Fruit fly (Drosophila melanogaster) whole organism: Measurements from ENCODE around the gene KP78a.

Experiments used
- CG8478 ChIP-seq: fragments of >200 bp; optimal IDR thresholded peaks from 2 replicates; lab custom pipeline; 2018; ENCODE audit warnings: inconsistent platforms
- Dll ChIP-seq: fragments of >200 bp; optimal IDR thresholded peaks from 2 replicates; lab custom pipeline; 2017
- EcR ChIP-seq, 2 experiments: fragments of >200 bp; optimal IDR thresholded peaks; 2 replicates each; lab custom pipeline; 2017; ENCODE audit warnings: missing biosample characterization in 2 of 2, missing genetic modification characterization in 2 of 2, missing genetic modification reagents in 2 of 2
- pan ChIP-seq: fragments of >200 bp; optimal IDR thresholded peaks from 2 replicates; lab custom pipeline; 2017
- psq ChIP-seq: fragments of >200 bp; optimal IDR thresholded peaks from 2 replicates; lab custom pipeline; 2017
- usp ChIP-seq: fragments of >200 bp; optimal IDR thresholded peaks from 2 replicates; lab custom pipeline; 2017; ENCODE audit warnings: missing biosample characterization, missing genetic modification characterization, mixed read lengths

KP78a gene

DNA sequence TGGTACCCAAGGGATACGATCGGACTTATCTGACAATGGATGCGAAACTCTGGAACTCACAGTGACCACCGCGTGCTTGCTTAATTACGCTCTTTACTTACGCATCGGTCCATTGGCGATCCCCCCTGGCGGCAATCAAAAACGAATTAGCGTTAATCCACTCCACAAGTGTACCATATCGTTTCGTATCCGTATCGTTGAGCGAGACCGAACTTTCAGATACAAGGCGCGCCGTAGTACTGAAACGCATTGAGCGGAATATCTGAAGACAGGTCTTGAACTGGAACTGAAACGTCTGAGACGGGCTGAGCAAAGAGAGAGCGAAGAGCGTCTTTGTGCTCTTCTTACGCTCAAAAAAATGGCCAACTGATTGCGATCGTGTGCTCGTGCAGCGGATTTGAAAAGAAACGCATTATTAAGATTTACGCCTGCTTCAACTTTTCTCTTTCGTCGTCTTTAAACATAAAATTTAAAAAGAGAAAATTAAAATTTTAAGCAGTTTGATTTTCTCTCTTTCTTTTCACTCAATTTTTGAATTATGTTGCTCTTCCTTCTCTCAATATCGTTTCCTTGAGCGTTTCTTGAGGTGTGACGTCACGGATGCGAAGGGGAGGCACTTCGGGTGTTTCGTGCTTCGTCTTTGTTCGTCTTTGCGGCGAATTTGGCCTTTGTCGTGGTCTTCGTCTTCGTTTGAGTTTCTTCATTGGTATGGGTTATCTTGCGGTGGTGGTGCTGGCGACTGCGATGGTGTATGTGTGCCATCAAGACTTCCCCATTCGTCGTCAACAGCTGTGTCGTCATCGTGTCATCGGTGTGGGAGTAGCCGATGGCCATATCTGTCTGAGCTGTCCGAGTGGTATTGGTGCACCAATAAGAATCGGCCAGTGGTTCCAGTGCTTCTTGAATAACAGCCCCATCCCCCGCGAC is at the start of gene KP78a, which contains the start of gene KP78b:
Gene KP78a (minus strand): TSS at position 220 of the 927 bp plus-strand sequence.
Gene KP78b (minus strand): TSS at position 220 of the 927 bp plus-strand sequence.
- TF ChIP-seq pan (lab: Kevin White, UChicago): no peak
- no peak for TF ChIP-seq EcR (GFP tag; optimal IDR thresholded peaks at IDR 0.05; lab: Kevin White, UChicago)
- no peak for TF ChIP-seq Dll (lab: Kevin White, UChicago)
- TF ChIP-seq CG8478 (lab: Kevin White, UChicago): peak; percentile 18
- no peak for TF ChIP-seq usp
- TF ChIP-seq psq: no peak

DNA sequence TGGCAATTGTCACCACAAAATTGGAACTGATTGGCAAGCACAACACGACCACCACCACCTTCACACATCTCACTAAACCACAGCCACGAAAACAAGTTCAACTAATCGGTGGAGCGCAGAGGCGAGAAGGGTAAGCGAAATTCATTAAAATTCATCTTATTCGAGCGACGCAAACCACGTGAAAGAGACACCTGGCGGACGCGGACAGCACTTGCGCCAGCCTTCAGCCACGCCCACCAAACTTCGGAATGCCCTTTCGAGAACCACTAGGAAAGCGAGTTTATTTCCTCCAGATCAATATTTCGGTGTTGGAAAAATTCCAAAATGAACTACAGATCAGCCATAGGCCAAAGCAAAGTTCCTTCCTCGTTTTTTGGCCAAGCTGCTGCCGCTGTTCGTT is 42.6 kb upstream of the KP78a start:
- TF ChIP-seq EcR (GFP tag; optimal IDR thresholded peaks at IDR 0.05; lab: Kevin White, UChicago) (no peak), CG8478 (lab: Kevin White, UChicago) (no peak), usp (no peak), pan (lab: Kevin White, UChicago) (no peak), Dll (lab: Kevin White, UChicago) (no peak), psq (no peak)

DNA sequence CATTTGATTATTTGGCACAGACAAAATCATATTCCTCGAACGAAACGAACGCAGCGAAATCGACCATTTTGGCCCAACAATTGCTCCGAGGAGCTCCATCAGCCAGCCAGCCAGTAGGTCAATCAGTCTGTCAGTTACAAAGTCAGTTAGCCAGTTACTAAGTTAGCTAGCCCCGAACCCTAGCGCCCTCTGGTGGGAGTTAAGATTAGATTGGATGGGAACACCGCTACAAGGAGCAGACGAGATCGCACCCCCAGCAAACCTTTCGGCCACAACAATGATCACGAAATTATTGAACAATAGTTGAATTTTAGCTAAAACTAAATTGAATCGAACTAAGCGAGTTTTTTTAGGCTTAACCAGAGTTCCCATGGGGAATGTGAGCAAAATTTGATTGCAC is 41.0 kb upstream of the KP78a start:
- TF ChIP-seq CG8478 (lab: Kevin White, UChicago) (no peak), EcR (GFP tag; optimal IDR thresholded peaks at IDR 0.05; lab: Kevin White, UChicago) (no peak), Dll (lab: Kevin White, UChicago) (no peak), psq (no peak), pan (lab: Kevin White, UChicago) (no peak), usp (no peak)

DNA sequence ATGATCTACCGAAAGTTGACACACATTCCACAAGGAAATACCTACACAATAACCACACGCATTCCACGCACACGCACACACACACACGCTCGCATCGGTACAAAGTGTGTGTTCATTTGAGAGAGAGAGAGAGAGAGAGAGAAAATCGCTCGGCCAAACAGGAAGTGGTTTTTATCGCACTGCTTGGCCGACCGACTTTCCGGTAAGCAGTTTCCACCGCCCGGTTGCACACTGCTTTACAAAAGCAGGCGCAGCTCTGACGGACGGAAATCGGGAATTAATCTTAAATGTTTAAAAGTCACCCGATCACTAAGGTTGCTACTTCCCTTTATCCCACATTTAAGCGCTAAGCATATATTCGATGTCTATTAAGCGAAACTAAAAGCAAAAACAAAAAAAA is 39.9 kb upstream of the KP78a start:
- no peak for TF ChIP-seq usp
- no peak for TF ChIP-seq pan (lab: Kevin White, UChicago)
- TF ChIP-seq EcR (GFP tag; optimal IDR thresholded peaks at IDR 0.05; lab: Kevin White, UChicago): no peak
- TF ChIP-seq Dll (lab: Kevin White, UChicago): no peak
- no peak for TF ChIP-seq CG8478 (lab: Kevin White, UChicago)
- TF ChIP-seq psq: no peak

DNA sequence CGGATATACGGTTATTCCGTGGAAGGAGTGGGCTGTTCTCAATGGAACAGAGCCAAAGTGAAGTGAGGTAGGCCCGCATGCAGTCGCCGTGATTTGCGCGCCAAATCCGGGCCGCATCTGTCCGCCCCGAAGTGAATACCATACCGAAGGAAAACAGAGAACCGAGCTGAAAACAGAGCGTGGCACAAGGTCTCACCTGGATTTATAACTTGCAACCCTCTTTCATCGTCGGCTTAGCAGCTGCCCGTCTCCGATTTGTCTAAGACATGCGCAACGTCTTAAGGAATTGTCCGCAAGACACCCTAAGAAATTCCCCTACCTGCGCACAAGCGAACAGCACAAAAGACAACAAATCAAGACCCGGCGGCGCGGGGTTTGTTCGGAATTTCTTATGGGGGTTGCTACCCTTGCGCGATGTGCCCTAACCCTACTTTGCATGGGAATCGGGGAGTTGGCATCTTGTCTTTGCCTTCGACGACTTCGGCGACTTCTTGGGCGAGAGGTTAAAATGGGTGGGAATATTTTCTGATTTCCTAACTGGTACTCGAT is 25.7 kb upstream of the KP78a start:
- TF ChIP-seq usp: no peak
- TF ChIP-seq pan (lab: Kevin White, UChicago): no peak
- no peak for TF ChIP-seq Dll (lab: Kevin White, UChicago)
- no peak for TF ChIP-seq EcR (GFP tag; optimal IDR thresholded peaks at IDR 0.05; lab: Kevin White, UChicago)
- no peak for TF ChIP-seq psq
- TF ChIP-seq CG8478 (lab: Kevin White, UChicago): no peak

DNA sequence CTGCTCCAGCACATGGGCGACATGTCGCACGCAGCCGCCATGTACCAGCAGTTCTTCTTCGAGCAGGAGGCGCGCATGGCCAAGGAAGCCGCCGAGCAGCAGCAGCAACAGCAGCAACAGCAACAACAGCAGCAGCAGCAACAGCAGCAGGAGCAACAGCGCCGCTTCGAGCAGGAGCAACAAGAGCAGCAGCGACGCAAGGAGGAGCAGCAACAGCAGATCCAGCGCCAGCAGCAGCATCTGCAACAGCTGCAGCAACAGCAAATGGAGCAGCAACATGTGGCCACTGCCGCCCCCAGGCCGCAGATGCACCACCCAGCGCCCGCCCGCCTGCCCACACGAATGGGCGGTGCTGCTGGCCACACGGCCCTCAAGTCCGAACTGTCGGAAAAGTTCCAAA is 22.2 kb upstream of the KP78a start:
- no peak for TF ChIP-seq CG8478 (lab: Kevin White, UChicago)
- no peak for TF ChIP-seq Dll (lab: Kevin White, UChicago)
- no peak for TF ChIP-seq EcR (GFP tag; optimal IDR thresholded peaks at IDR 0.05; lab: Kevin White, UChicago)
- no peak for TF ChIP-seq psq
- no peak for TF ChIP-seq usp
- no peak for TF ChIP-seq pan (lab: Kevin White, UChicago)

DNA sequence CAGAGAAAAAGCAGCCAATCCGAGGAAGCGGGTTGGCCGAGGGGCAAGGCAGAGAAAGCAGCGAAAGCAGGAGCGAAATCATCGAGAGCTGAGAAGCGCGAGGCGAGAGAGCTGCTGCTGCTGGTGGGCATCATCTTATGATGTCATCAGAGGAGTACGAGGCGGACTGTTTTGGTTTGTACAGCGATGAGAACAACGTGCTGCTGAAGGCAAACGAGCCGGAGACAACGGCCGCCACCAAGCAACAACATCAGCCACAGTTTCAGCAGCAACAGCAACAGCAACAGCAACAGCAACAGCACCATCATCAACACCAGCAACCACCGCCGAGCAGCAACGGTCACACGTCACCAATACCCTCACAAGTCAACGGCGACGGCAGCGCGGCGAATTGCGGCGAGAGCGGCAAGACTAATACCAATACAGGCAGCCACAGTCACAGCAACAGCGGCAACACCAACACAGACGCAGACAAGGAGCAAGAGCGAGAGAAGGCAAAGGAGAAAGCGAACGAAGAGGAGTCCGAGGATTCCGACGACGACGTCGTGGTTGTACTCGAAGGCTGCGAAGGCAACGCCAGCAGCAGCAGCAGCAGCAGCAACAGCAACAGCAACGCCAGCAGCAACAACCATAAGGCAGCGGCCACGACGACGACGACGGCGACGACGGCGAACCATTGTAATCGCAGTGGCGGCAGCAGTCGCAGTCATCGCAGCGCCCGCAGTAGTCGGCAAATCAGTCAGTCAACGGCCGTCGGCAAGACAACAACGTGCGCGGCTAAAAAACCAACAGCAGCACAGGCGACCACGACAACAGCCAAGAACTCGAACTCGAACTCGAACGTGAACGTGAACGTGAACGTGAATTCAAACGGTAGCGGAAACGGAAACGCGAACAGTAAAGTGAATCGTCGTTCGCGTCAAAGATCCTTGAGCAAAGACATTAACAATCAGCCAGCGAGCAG is 19.4 kb upstream of the KP78a start:
- no peak for TF ChIP-seq Dll (lab: Kevin White, UChicago)
- no peak for TF ChIP-seq CG8478 (lab: Kevin White, UChicago)
- no peak for TF ChIP-seq pan (lab: Kevin White, UChicago)
- no peak for TF ChIP-seq psq
- TF ChIP-seq EcR (GFP tag; optimal IDR thresholded peaks at IDR 0.05; lab: Kevin White, UChicago): no peak
- no peak for TF ChIP-seq usp

DNA sequence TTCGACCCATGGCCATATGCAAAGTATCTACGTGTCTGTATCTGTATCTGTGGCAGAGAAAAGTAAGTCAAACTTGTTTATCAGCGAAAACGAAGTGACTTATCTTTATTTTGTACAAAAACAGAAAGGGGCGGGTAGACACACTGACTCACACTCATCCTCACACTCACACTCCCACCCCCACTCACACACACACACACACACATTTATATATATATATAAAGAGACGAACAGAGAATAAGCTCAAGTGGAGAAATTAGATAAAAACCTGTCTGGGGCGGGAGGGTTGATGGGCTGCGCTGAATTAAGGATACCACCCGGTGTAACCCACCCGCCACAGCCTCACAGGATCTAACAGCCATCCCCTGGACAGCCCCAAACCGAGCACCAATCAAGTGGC is 17.9 kb upstream of the KP78a start:
- TF ChIP-seq usp: no peak
- no peak for TF ChIP-seq CG8478 (lab: Kevin White, UChicago)
- TF ChIP-seq Dll (lab: Kevin White, UChicago): no peak
- TF ChIP-seq EcR (GFP tag; optimal IDR thresholded peaks at IDR 0.05; lab: Kevin White, UChicago): no peak
- TF ChIP-seq pan (lab: Kevin White, UChicago): no peak
- TF ChIP-seq psq: no peak

DNA sequence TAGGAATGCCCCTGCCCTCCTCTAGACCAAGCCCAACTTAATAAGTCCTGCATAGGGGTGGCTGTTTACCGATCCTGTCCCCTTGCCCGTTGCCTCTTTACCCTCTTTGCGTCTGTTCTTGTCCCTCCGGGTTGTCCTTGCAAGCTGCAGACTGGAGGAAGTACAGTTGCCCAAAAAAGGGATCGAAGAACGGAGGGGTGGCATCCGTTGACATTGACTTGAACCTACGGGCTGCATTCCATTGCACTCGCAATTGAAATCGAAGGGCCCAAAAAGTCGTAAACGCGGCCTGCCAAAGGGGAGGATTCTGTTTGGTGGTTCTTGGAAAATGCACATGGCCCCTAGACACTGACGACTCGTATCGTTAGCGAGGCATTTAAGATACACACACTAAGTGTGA is 17.4 kb upstream of the KP78a start:
- no peak for TF ChIP-seq usp
- TF ChIP-seq EcR (GFP tag; optimal IDR thresholded peaks at IDR 0.05; lab: Kevin White, UChicago): no peak
- no peak for TF ChIP-seq pan (lab: Kevin White, UChicago)
- TF ChIP-seq CG8478 (lab: Kevin White, UChicago): no peak
- TF ChIP-seq psq: no peak
- TF ChIP-seq Dll (lab: Kevin White, UChicago): no peak

DNA sequence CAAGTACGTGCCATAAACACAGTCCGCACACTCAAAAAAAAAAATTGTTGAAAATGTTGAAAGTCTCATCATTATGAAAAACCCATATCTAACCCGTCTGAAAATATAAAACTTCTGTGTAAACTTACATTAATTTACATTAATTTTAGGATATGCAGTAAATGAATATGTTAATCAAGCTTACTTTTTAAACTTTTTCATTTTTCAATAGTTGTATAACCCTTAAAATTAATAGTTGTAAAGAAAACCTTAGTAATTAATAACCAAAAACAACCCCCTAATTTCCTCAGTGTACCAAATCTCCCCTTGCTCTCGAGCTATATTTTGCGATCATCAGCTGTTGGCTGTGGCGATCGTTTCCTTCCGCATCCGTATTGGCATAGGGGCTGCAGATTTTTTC is 15.8 kb upstream of the KP78a start:
- no peak for TF ChIP-seq CG8478 (lab: Kevin White, UChicago)
- TF ChIP-seq EcR (GFP tag; optimal IDR thresholded peaks at IDR 0.05; lab: Kevin White, UChicago): no peak
- TF ChIP-seq pan (lab: Kevin White, UChicago): no peak
- TF ChIP-seq psq: no peak
- no peak for TF ChIP-seq usp
- TF ChIP-seq Dll (lab: Kevin White, UChicago): no peak

DNA sequence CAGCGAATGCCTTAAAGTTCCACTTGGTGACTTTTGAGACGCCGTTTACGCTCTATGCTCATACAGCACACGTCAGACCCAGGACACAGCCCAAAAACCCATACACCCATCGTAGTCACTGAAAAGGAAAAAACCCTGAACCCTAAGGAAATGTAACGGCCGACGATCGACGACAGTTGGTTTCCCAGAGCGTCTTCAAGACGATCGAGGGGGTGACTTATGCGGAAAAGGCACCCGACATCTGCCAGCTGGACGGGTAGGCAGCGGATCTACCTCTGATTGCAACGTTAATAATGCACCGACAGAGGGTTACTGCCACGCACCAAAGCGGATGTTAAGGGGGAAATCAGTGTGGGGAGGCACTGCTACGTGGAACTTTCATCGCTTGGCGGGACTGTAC is 13.4 kb upstream of the KP78a start:
- TF ChIP-seq EcR (GFP tag; optimal IDR thresholded peaks at IDR 0.05; lab: Kevin White, UChicago) (no peak), usp (no peak), CG8478 (lab: Kevin White, UChicago) (no peak), pan (lab: Kevin White, UChicago) (no peak)
